Worm (Caenorhabditis elegans) whole organism, L2 larva: ENCODE measurements around the gene msp-58.

Source experiments
- aly-2 ChIP-seq: fragments of 150-350 bp; optimal IDR thresholded peaks from 2 replicates; lab custom pipeline; 2014; ENCODE audit warnings: missing biosample characterization, missing genetic modification characterization
- blmp-1 ChIP-seq: sonication (generic microtip); optimal IDR thresholded peaks from 2 replicates; lab custom pipeline; 2017; ENCODE audit warnings: missing genetic modification characterization, mild to moderate bottlenecking, missing compliant biosample characterization, antibody characterized with exemption, moderate library complexity; ENCODE audit not compliant: insufficient read depth
- dmd-4 ChIP-seq: sonication (generic microtip); optimal IDR thresholded peaks from 2 replicates; lab custom pipeline; 2017; ENCODE audit warnings: missing biosample characterization, missing genetic modification characterization
- elt-3 ChIP-seq: sonication (generic microtip); optimal IDR thresholded peaks from 2 replicates; lab custom pipeline; 2017; ENCODE audit warnings: missing biosample characterization, missing genetic modification characterization
- gmeb-1 ChIP-seq: fragments of 150-350 bp; optimal IDR thresholded peaks from 2 replicates; lab custom pipeline; 2014; ENCODE audit warnings: missing biosample characterization, missing genetic modification characterization
- lsy-2 ChIP-seq, 2 experiments: fragments of 150-350 bp in 1 of 2; sonication (generic microtip) in 1 of 2; optimal IDR thresholded peaks; 2 replicates each; lab custom pipeline; 2014 to 2017; ENCODE audit warnings: missing biosample characterization in 2 of 2, missing genetic modification characterization in 2 of 2
- nhr-10 ChIP-seq: sonication (generic microtip); optimal IDR thresholded peaks from 2 replicates; lab custom pipeline; 2017; ENCODE audit warnings: missing biosample characterization, missing genetic modification characterization
- nhr-11 ChIP-seq: fragments of 150-350 bp; optimal IDR thresholded peaks from 2 replicates; lab custom pipeline; 2014; ENCODE audit warnings: missing biosample characterization, missing genetic modification characterization
- nhr-77 ChIP-seq: fragments of 150-350 bp; optimal IDR thresholded peaks from 2 replicates; lab custom pipeline; 2014; ENCODE audit warnings: missing biosample characterization, missing genetic modification characterization
- peb-1 ChIP-seq: fragments of 150-350 bp; optimal IDR thresholded peaks from 2 replicates; lab custom pipeline; 2014; ENCODE audit warnings: missing biosample characterization, missing genetic modification characterization
- snpc-4 ChIP-seq: fragments of 150-350 bp; optimal IDR thresholded peaks from 2 replicates; lab custom pipeline; 2014; ENCODE audit warnings: missing biosample characterization, missing genetic modification characterization
- unc-55 ChIP-seq: fragments of 150-350 bp; sonication (generic microtip); optimal IDR thresholded peaks from 3 replicates; lab custom pipeline; 2014; ENCODE audit warnings: missing biosample characterization, missing genetic modification reagents, missing genetic modification characterization
- ztf-11 ChIP-seq: sonication (generic microtip); optimal IDR thresholded peaks from 2 replicates; lab custom pipeline; 2017; ENCODE audit warnings: missing biosample characterization, missing genetic modification characterization

DNA sequence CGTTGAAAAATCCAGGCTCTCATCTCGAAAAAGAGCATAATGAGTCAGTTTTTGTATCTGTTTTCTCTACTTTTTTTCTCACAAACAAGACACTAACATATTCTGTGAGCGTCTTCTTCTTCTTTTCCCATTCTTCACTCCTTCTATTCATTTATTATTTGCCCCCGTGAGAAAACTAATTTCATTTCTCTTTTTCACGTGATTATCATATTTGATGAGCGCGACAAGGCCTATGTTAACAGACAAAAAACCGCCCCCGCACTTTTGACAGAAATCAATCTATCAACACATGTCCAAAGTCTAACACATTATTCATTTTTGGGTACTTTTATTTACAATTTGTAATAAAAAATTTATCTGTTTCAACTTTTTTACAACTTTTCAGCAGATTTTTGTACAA, 29.3 kb downstream of the msp-58 start:
- no peak for TF ChIP-seq aly-2 (tag; lab: Kevin White, UChicago)
- TF ChIP-seq ztf-11 (tag; lab: Kevin White, UChicago) = no peak
- no peak for TF ChIP-seq gmeb-1 (tag; lab: Kevin White, UChicago)
- TF ChIP-seq nhr-11 = no peak
- no peak for TF ChIP-seq nhr-77 (tag; lab: Kevin White, UChicago)
- TF ChIP-seq dmd-4 (tag; lab: Kevin White, UChicago) = no peak
- TF ChIP-seq peb-1 (tag; lab: Kevin White, UChicago) = no peak
- TF ChIP-seq snpc-4 = no peak
- no peak for TF ChIP-seq nhr-10 (tag; lab: Kevin White, UChicago)
- TF ChIP-seq blmp-1 (tag; lab: Kevin White, UChicago) = peak; percentile 3
- TF ChIP-seq unc-55 = no peak
- TF ChIP-seq lsy-2 (tag; optimal IDR thresholded peaks at IDR 0.05; lab: Kevin White, UChicago) = no peak
- TF ChIP-seq elt-3 = no peak
